Fruit fly (Drosophila melanogaster) whole organism, embryonic: ENCODE data around the gene Cpr65Av.

ENCODE experiments used
- Bteb2 ChIP-seq: fragments of 200-800 bp; sonication (Bioruptor generic); optimal IDR thresholded peaks from 2 replicates; lab custom pipeline; 2016; ENCODE audit warnings: missing biosample characterization, missing genetic modification characterization
- CG10959 ChIP-seq: fragments of 200-800 bp; sonication (Bioruptor generic); IDR thresholded peaks from 2 replicates; pipeline ENCODE4 v1.3.6; 2022; ENCODE audit warnings: missing biosample characterization, missing genetic modification characterization
- CG10979 ChIP-seq: fragments of 200-800 bp; sonication (Bioruptor generic); optimal IDR thresholded peaks from 2 replicates; lab custom pipeline; 2018; ENCODE audit warnings: missing biosample characterization, mild to moderate bottlenecking, missing genetic modification characterization, moderate library complexity
- CG12071 ChIP-seq: fragments of 200-800 bp; sonication (Bioruptor generic); optimal IDR thresholded peaks from 3 replicates; lab custom pipeline; 2018; ENCODE audit warnings: missing biosample characterization, mild to moderate bottlenecking, missing genetic modification characterization
- CG14860 ChIP-seq: fragments of 200-800 bp; sonication (Bioruptor generic); IDR thresholded peaks from 3 replicates; pipeline ENCODE4 v1.3.6; 2022; ENCODE audit warnings: missing biosample characterization, missing genetic modification characterization; ENCODE audit not compliant: partially characterized antibody
- CG1529 ChIP-seq: fragments of 200-800 bp; sonication (Bioruptor generic); optimal IDR thresholded peaks from 3 replicates; lab custom pipeline; 2018; ENCODE audit warnings: missing biosample characterization, missing genetic modification characterization
- CG17612 ChIP-seq: fragments of 200-800 bp; sonication (Bioruptor generic); IDR thresholded peaks from 2 replicates; pipeline ENCODE4 v1.3.6; 2022; ENCODE audit warnings: missing biosample characterization, missing genetic modification characterization
- CG17802 ChIP-seq: fragments of 200-800 bp; sonication (Bioruptor generic); optimal IDR thresholded peaks from 2 replicates; lab custom pipeline; 2018; ENCODE audit warnings: missing biosample characterization, mild to moderate bottlenecking, missing genetic modification characterization, moderate library complexity
- CG17912 ChIP-seq: fragments of 200-800 bp; sonication (Bioruptor generic); optimal IDR thresholded peaks from 2 replicates; lab custom pipeline; 2018; ENCODE audit warnings: missing biosample characterization, mild to moderate bottlenecking, missing genetic modification characterization
- CG1792 ChIP-seq: fragments of 200-800 bp; sonication (Bioruptor generic); optimal IDR thresholded peaks from 2 replicates; lab custom pipeline; 2016; ENCODE audit warnings: missing biosample characterization, missing genetic modification characterization
- CG3065 ChIP-seq: fragments of 200-800 bp; sonication (Bioruptor generic); optimal IDR thresholded peaks from 2 replicates; lab custom pipeline; 2016; ENCODE audit warnings: missing biosample characterization, missing genetic modification characterization
- CG3838 ChIP-seq: fragments of 200-800 bp; sonication (Bioruptor generic); optimal IDR thresholded peaks from 3 replicates; lab custom pipeline; 2016; ENCODE audit warnings: missing biosample characterization, missing genetic modification characterization
- CG7271 ChIP-seq: fragments of 200-800 bp; sonication (Bioruptor generic); optimal IDR thresholded peaks from 2 replicates; lab custom pipeline; 2018; ENCODE audit warnings: missing biosample characterization, mild to moderate bottlenecking, missing genetic modification characterization, moderate library complexity
- CG8944 ChIP-seq: fragments of 200-800 bp; sonication (Bioruptor generic); optimal IDR thresholded peaks from 3 replicates; lab custom pipeline; 2016; ENCODE audit warnings: missing biosample characterization, missing genetic modification characterization
- CG9215 ChIP-seq: fragments of 200-800 bp; sonication (Bioruptor generic); IDR thresholded peaks from 2 replicates; pipeline ENCODE4 v1.3.6; 2022; ENCODE audit warnings: missing biosample characterization, missing genetic modification characterization
- Chrac-16 ChIP-seq: fragments of 200-800 bp; sonication (Bioruptor generic); optimal IDR thresholded peaks from 3 replicates; lab custom pipeline; 2016; ENCODE audit warnings: missing biosample characterization, missing genetic modification characterization
- E2f1 ChIP-seq: fragments of 200-800 bp; sonication (Bioruptor generic); IDR thresholded peaks from 2 replicates; pipeline ENCODE4 v1.3.6; 2022; ENCODE audit warnings: missing biosample characterization, missing genetic modification characterization
- E2f2 ChIP-seq: fragments of 200-800 bp; sonication (Bioruptor generic); IDR thresholded peaks from 2 replicates; pipeline ENCODE4 v1.3.6; 2022; ENCODE audit warnings: missing biosample characterization, missing genetic modification characterization
- Fer1 ChIP-seq: fragments of 200-800 bp; sonication (Bioruptor generic); optimal IDR thresholded peaks from 2 replicates; lab custom pipeline; 2017; ENCODE audit warnings: missing biosample characterization, mild to moderate bottlenecking, missing genetic modification characterization
- HLH54F ChIP-seq: fragments of 200-800 bp; sonication (Bioruptor generic); optimal IDR thresholded peaks from 3 replicates; lab custom pipeline; 2016; ENCODE audit warnings: missing biosample characterization, missing genetic modification characterization
- HLHmδ ChIP-seq: fragments of 200-800 bp; sonication (Bioruptor generic); optimal IDR thresholded peaks from 2 replicates; lab custom pipeline; 2018; ENCODE audit warnings: missing biosample characterization, mild to moderate bottlenecking, missing genetic modification characterization, moderate library complexity
- Kr ChIP-seq: fragments of 200-800 bp; sonication (Bioruptor generic); optimal IDR thresholded peaks from 2 replicates; lab custom pipeline; 2017; ENCODE audit warnings: missing biosample characterization, mild to moderate bottlenecking, missing genetic modification characterization
- MTF-1 ChIP-seq: fragments of 200-800 bp; sonication (Bioruptor generic); optimal IDR thresholded peaks from 2 replicates; lab custom pipeline; 2018; ENCODE audit warnings: missing biosample characterization, mild to moderate bottlenecking, missing genetic modification characterization, borderline replicate concordance
- NC2β ChIP-seq: fragments of 200-800 bp; sonication (Bioruptor generic); optimal IDR thresholded peaks from 2 replicates; lab custom pipeline; 2016; ENCODE audit warnings: missing biosample characterization, missing genetic modification characterization
- Pdp1 ChIP-seq, 2 experiments: fragments of 200-800 bp; sonication (Bioruptor generic); optimal IDR thresholded peaks; 3 replicates each; lab custom pipeline; 2016; ENCODE audit warnings: missing biosample characterization in 2 of 2, missing genetic modification characterization in 2 of 2, mild to moderate bottlenecking in 1 of 2, moderate library complexity in 1 of 2
- Taf1 ChIP-seq: fragments of 200-800 bp; sonication (Bioruptor generic); IDR thresholded peaks from 2 replicates; pipeline ENCODE4 v1.3.6; 2022; ENCODE audit warnings: missing biosample characterization, missing genetic modification characterization
- bcd ChIP-seq: fragments of 200-800 bp; sonication (Bioruptor generic); optimal IDR thresholded peaks from 2 replicates; lab custom pipeline; 2017; ENCODE audit warnings: missing biosample characterization, mild to moderate bottlenecking, missing genetic modification characterization
- cad ChIP-seq: fragments of >200 bp; optimal IDR thresholded peaks from 2 replicates; lab custom pipeline; 2017; ENCODE audit warnings: missing biosample characterization, missing genetic modification characterization
- chinmo ChIP-seq: fragments of 200-800 bp; sonication (Bioruptor generic); IDR thresholded peaks from 4 replicates; pipeline ENCODE4 v1.3.6; 2022; ENCODE audit warnings: missing biosample characterization, missing genetic modification characterization; ENCODE audit not compliant: partially characterized antibody
- ci ChIP-seq: fragments of 200-800 bp; sonication (Bioruptor generic); IDR thresholded peaks from 3 replicates; pipeline ENCODE4 v1.3.6; 2022; ENCODE audit warnings: missing biosample characterization, missing genetic modification characterization
- dmrt11E ChIP-seq: fragments of 200-800 bp; sonication (Bioruptor generic); optimal IDR thresholded peaks from 3 replicates; lab custom pipeline; 2018; ENCODE audit warnings: missing biosample characterization, mild to moderate bottlenecking, missing genetic modification characterization, moderate library complexity
- dysf ChIP-seq: fragments of 200-800 bp; sonication (Bioruptor generic); IDR thresholded peaks from 3 replicates; pipeline ENCODE4 v1.3.6; 2022; ENCODE audit warnings: missing biosample characterization, missing genetic modification characterization
- fd64A ChIP-seq: fragments of 200-800 bp; sonication (Bioruptor generic); optimal IDR thresholded peaks from 3 replicates; lab custom pipeline; 2018; ENCODE audit warnings: missing biosample characterization, mild to moderate bottlenecking, missing genetic modification characterization
- kah ChIP-seq: fragments of 200-800 bp; sonication (Bioruptor generic); optimal IDR thresholded peaks from 2 replicates; lab custom pipeline; 2018; ENCODE audit warnings: missing biosample characterization, mild to moderate bottlenecking, missing genetic modification characterization
- klu ChIP-seq: fragments of 200-800 bp; sonication (Bioruptor generic); IDR thresholded peaks from 2 replicates; pipeline ENCODE4 v1.3.6; 2022; ENCODE audit warnings: missing biosample characterization, missing genetic modification characterization
- lmd ChIP-seq: fragments of 200-800 bp; sonication (Bioruptor generic); IDR thresholded peaks from 2 replicates; pipeline ENCODE4 v1.3.6; 2022; ENCODE audit warnings: missing biosample characterization, missing genetic modification characterization
- maf-S ChIP-seq: fragments of 200-800 bp; sonication (Bioruptor generic); optimal IDR thresholded peaks from 2 replicates; lab custom pipeline; 2016; ENCODE audit warnings: missing biosample characterization, missing genetic modification characterization
- pnt ChIP-seq: fragments of 200-800 bp; sonication (Bioruptor generic); optimal IDR thresholded peaks from 3 replicates; lab custom pipeline; 2016; ENCODE audit warnings: missing biosample characterization, missing genetic modification characterization
- psq ChIP-seq: fragments of 200-800 bp; sonication (Bioruptor generic); optimal IDR thresholded peaks from 2 replicates; lab custom pipeline; 2017; ENCODE audit warnings: missing biosample characterization, missing genetic modification characterization
- ro ChIP-seq: fragments of 200-800 bp; sonication (Bioruptor generic); IDR thresholded peaks from 2 replicates; pipeline ENCODE4 v1.3.6; 2022; ENCODE audit warnings: missing biosample characterization, missing genetic modification characterization
- row ChIP-seq: fragments of 200-800 bp; sonication (Bioruptor generic); IDR thresholded peaks from 3 replicates; pipeline ENCODE4 v1.3.6; 2022; ENCODE audit warnings: missing biosample characterization, missing genetic modification characterization
- sisA ChIP-seq: fragments of 200-800 bp; sonication (Bioruptor generic); IDR thresholded peaks from 2 replicates; pipeline ENCODE4 v1.3.6; 2022; ENCODE audit warnings: missing biosample characterization, missing genetic modification characterization
- slou ChIP-seq: fragments of 200-800 bp; sonication (Bioruptor generic); optimal IDR thresholded peaks from 3 replicates; lab custom pipeline; 2016; ENCODE audit warnings: missing biosample characterization, missing genetic modification characterization
- stc ChIP-seq: fragments of 200-800 bp; sonication (Bioruptor generic); IDR thresholded peaks from 2 replicates; pipeline ENCODE4 v1.3.6; 2022; ENCODE audit warnings: missing biosample characterization, missing genetic modification characterization
- tap ChIP-seq: fragments of 200-800 bp; optimal IDR thresholded peaks from 3 replicates; lab custom pipeline; 2019; ENCODE audit warnings: missing biosample characterization, mild to moderate bottlenecking, missing genetic modification characterization, moderate library complexity
- twi ChIP-seq: fragments of 200-800 bp; optimal IDR thresholded peaks from 2 replicates; lab custom pipeline; 2019; ENCODE audit warnings: missing biosample characterization, mild to moderate bottlenecking, missing genetic modification characterization, moderate library complexity
- unc-4 ChIP-seq: fragments of 200-800 bp; sonication (Bioruptor generic); IDR thresholded peaks from 2 replicates; pipeline ENCODE4 v1.3.6; 2022; ENCODE audit warnings: missing biosample characterization, missing genetic modification characterization; ENCODE audit not compliant: partially characterized antibody
- wdn ChIP-seq: fragments of 200-800 bp; sonication (Bioruptor generic); IDR thresholded peaks from 2 replicates; pipeline ENCODE4 v1.3.6; 2022; ENCODE audit warnings: missing biosample characterization, missing genetic modification characterization
- wor ChIP-seq: fragments of 200-800 bp; sonication (Bioruptor generic); IDR thresholded peaks from 2 replicates; pipeline ENCODE4 v1.3.6; 2022; ENCODE audit warnings: missing biosample characterization, missing genetic modification characterization
- yki ChIP-seq: fragments of >200 bp; optimal IDR thresholded peaks from 3 replicates; lab custom pipeline; 2018
- z ChIP-seq: fragments of 200-800 bp; sonication (Bioruptor generic); IDR thresholded peaks from 3 replicates; pipeline ENCODE4 v1.3.6; 2022; ENCODE audit warnings: missing biosample characterization, missing genetic modification characterization
- zen ChIP-seq: fragments of 200-800 bp; sonication (Bioruptor generic); optimal IDR thresholded peaks from 3 replicates; lab custom pipeline; 2018; ENCODE audit warnings: missing biosample characterization, mild to moderate bottlenecking, missing genetic modification characterization, moderate library complexity

The Cpr65Av gene

DNA sequence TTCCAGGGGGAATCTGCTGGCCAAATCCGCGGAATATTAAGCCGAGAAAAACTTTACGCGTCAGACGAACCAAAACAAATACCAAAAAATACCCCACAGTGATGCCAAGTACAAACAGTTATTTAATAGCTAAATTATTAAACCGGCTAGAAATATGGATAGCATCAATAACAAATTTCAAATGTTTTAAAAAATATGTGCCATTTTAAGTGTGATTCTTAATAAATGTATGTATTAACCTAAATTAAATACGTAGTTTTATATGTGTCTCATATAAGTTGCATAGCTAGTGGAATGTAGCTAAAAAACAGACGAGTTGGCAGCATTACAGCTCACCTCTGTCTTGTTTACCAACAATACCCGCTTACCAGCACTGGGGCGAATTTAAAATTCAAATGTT, 42.0 kb upstream of the Cpr65Av start, which contains the start of gene CG10274 (continued):
- TF ChIP-seq CG17912 (GFP tag; lab: Kevin White, UChicago): no peak
- TF ChIP-seq CG9215 (GFP tag; lab: Robert Waterston, UW): peak; percentile 77
- no peak for TF ChIP-seq CG17612
- TF ChIP-seq stc (GFP tag; lab: Robert Waterston, UW): no peak
- TF ChIP-seq Kr (GFP tag; lab: Kevin White, UChicago): no peak
- TF ChIP-seq maf-S (GFP tag; lab: Kevin White, UChicago): peak; percentile 6
- TF ChIP-seq bcd (GFP tag; lab: Kevin White, UChicago): peak; percentile 78
- peak; percentile 54 for TF ChIP-seq pnt (GFP tag; lab: Kevin White, UChicago)
- peak; percentile 23 for TF ChIP-seq NC2β (GFP tag; lab: Kevin White, UChicago)
- no peak for TF ChIP-seq CG1529 (GFP tag; lab: Kevin White, UChicago)
- TF ChIP-seq slou: peak; percentile 76
- TF ChIP-seq sisA (GFP tag; lab: Robert Waterston, UW): peak; percentile 73
- peak; percentile 29; the same call in 1 of the 2 replicates for TF ChIP-seq wor (GFP tag; lab: Robert Waterston, UW)
- TF ChIP-seq z (GFP tag; lab: Robert Waterston, UW): no peak
- TF ChIP-seq E2f2 (GFP tag; lab: Robert Waterston, UW): peak; percentile 78
- peak; percentile 40; the same call in 1 of the 2 replicates for TF ChIP-seq wdn (GFP tag; lab: Robert Waterston, UW)
- no peak for TF ChIP-seq unc-4 (GFP tag; lab: Robert Waterston, UW)
- no peak for TF ChIP-seq CG12071
- no peak for TF ChIP-seq yki (lab: Kevin White, UChicago)
- TF ChIP-seq E2f1 (GFP tag; lab: Robert Waterston, UW): peak; percentile 63
- TF ChIP-seq zen (tag; lab: Kevin White, UChicago): peak; percentile 81
- peak in 1 of 2 experiments; percentile 67 for TF ChIP-seq Pdp1 (GFP tag; optimal IDR thresholded peaks at IDR 0.05; lab: Kevin White, UChicago)
- TF ChIP-seq Fer1 (GFP tag; lab: Kevin White, UChicago): peak; percentile 79
- TF ChIP-seq CG10959 (GFP tag; lab: Robert Waterston, UW): 0 out of 2 replicates have a peak, but pooled peaks have one; percentile 24
- peak; percentile 48; the same call in 1 of the 2 replicates for TF ChIP-seq ro (GFP tag; lab: Robert Waterston, UW)
- peak; percentile 38 for TF ChIP-seq CG17802 (tag; lab: Kevin White, UChicago)
- peak; percentile 73; the same call in 1 of the 2 replicates for TF ChIP-seq klu
- no peak for TF ChIP-seq fd64A (GFP tag; lab: Kevin White, UChicago)
- TF ChIP-seq dysf: peak; percentile 66; the same call in 1 of the 3 replicates
- no peak for TF ChIP-seq psq
- no peak for TF ChIP-seq kah
- peak; percentile 33 for TF ChIP-seq CG7271 (tag; lab: Kevin White, UChicago)
- TF ChIP-seq CG3065 (GFP tag; lab: Kevin White, UChicago): no peak
- peak; percentile 79 for TF ChIP-seq HLH54F (GFP tag; lab: Kevin White, UChicago)
- TF ChIP-seq CG1792 (GFP tag; lab: Kevin White, UChicago): peak; percentile 43
- TF ChIP-seq Taf1: no peak
- TF ChIP-seq CG10979 (tag; lab: Kevin White, UChicago): peak; percentile 74
- no peak for TF ChIP-seq CG14860 (GFP tag; lab: Robert Waterston, UW)
- peak; percentile 75 for TF ChIP-seq Bteb2 (GFP tag; lab: Kevin White, UChicago)
- TF ChIP-seq twi (tag; lab: Kevin White, UChicago): peak; percentile 70
- TF ChIP-seq lmd (GFP tag; lab: Robert Waterston, UW): peak; percentile 80
- TF ChIP-seq cad (GFP tag; lab: Kevin White, UChicago): no peak
- TF ChIP-seq row (GFP tag; lab: Robert Waterston, UW): peak; percentile 97
- TF ChIP-seq ci (GFP tag; lab: Robert Waterston, UW): peak; percentile 35; the same call in 1 of the 3 replicates
- no peak for TF ChIP-seq chinmo (GFP tag; lab: Robert Waterston, UW)
- no peak for TF ChIP-seq HLHmδ (GFP tag; lab: Kevin White, UChicago)
- TF ChIP-seq dmrt11E (tag; lab: Kevin White, UChicago): peak; percentile 77
- peak; percentile 50 for TF ChIP-seq CG3838 (GFP tag; lab: Kevin White, UChicago)
- no peak for TF ChIP-seq MTF-1 (GFP tag; lab: Kevin White, UChicago)
- TF ChIP-seq tap (tag; lab: Kevin White, UChicago): no peak
- TF ChIP-seq CG8944 (GFP tag; lab: Kevin White, UChicago): peak; percentile 63
- TF ChIP-seq Chrac-16 (GFP tag; lab: Kevin White, UChicago): peak; percentile 85
